Fruit fly (Drosophila melanogaster) whole organism, embryonic: ENCODE measurements around the gene PIP82.
A peak's percentile ranks its signal among the peaks of the same experiment; 100 is the strongest.

Experiments used
- Atf6 ChIP-seq: fragments of 200-800 bp; sonication (Bioruptor generic); IDR thresholded peaks from 2 replicates; pipeline ENCODE4 v1.3.6; 2022; ENCODE audit warnings: missing biosample characterization, missing genetic modification characterization
- Blimp-1 ChIP-seq: fragments of 200-800 bp; sonication (Bioruptor generic); optimal IDR thresholded peaks from 3 replicates; lab custom pipeline; 2018; ENCODE audit warnings: missing biosample characterization, missing genetic modification characterization, mild to moderate bottlenecking, moderate library complexity, missing genetic modification reagents
- Bteb2 ChIP-seq: fragments of 200-800 bp; sonication (Bioruptor generic); optimal IDR thresholded peaks from 2 replicates; lab custom pipeline; 2016; ENCODE audit warnings: missing biosample characterization, missing genetic modification characterization
- CG10274 ChIP-seq: fragments of 200-800 bp; sonication (Bioruptor generic); optimal IDR thresholded peaks from 3 replicates; lab custom pipeline; 2017; ENCODE audit warnings: missing biosample characterization, mild to moderate bottlenecking, missing genetic modification characterization
- CG10366 ChIP-seq: fragments of 200-800 bp; sonication (Bioruptor generic); IDR thresholded peaks from 2 replicates; pipeline ENCODE4 v1.3.6; 2022; ENCODE audit warnings: missing biosample characterization, missing genetic modification characterization
- CG10431 ChIP-seq: fragments of 200-800 bp; sonication (Bioruptor generic); optimal IDR thresholded peaks from 3 replicates; lab custom pipeline; 2018; ENCODE audit warnings: missing biosample characterization, mild to moderate bottlenecking, missing genetic modification characterization
- CG10565 ChIP-seq: fragments of 200-800 bp; sonication (Bioruptor generic); optimal IDR thresholded peaks from 3 replicates; lab custom pipeline; 2016; ENCODE audit warnings: missing biosample characterization, mild to moderate bottlenecking, missing genetic modification characterization
- CG11695 ChIP-seq: fragments of 200-800 bp; sonication (Bioruptor generic); IDR thresholded peaks from 3 replicates; pipeline ENCODE4 v1.3.6; 2022; ENCODE audit warnings: missing biosample characterization, missing genetic modification characterization
- CG11696 ChIP-seq: fragments of 200-800 bp; sonication (Bioruptor generic); IDR thresholded peaks from 2 replicates; pipeline ENCODE4 v1.3.6; 2022; ENCODE audit warnings: missing biosample characterization, missing genetic modification characterization
- CG12155 ChIP-seq: fragments of 200-800 bp; sonication (Bioruptor generic); optimal IDR thresholded peaks from 3 replicates; lab custom pipeline; 2016; ENCODE audit warnings: missing biosample characterization, missing genetic modification characterization
- CG12391 ChIP-seq: fragments of 200-800 bp; sonication (Bioruptor generic); optimal IDR thresholded peaks from 3 replicates; lab custom pipeline; 2018; ENCODE audit warnings: missing biosample characterization, mild to moderate bottlenecking, missing genetic modification characterization, moderate library complexity
- CG13894 ChIP-seq: fragments of 200-800 bp; sonication (Bioruptor generic); optimal IDR thresholded peaks from 3 replicates; lab custom pipeline; 2018; ENCODE audit warnings: missing biosample characterization, mild to moderate bottlenecking, missing genetic modification characterization, moderate library complexity
- CG17385 ChIP-seq: fragments of 200-800 bp; sonication (Bioruptor generic); optimal IDR thresholded peaks from 3 replicates; lab custom pipeline; 2018; ENCODE audit warnings: missing biosample characterization, mild to moderate bottlenecking, missing genetic modification characterization
- CG30020 ChIP-seq: fragments of 200-800 bp; optimal IDR thresholded peaks from 2 replicates; lab custom pipeline; 2019; ENCODE audit warnings: missing biosample characterization, mild to moderate bottlenecking, missing genetic modification characterization, moderate library complexity
- CG3847 ChIP-seq: fragments of 200-800 bp; sonication (Bioruptor generic); IDR thresholded peaks from 2 replicates; pipeline ENCODE4 v1.3.6; 2022; ENCODE audit warnings: missing biosample characterization, missing genetic modification characterization
- CG4617 ChIP-seq: fragments of 200-800 bp; sonication (Bioruptor generic); optimal IDR thresholded peaks from 3 replicates; lab custom pipeline; 2016; ENCODE audit warnings: missing biosample characterization, missing genetic modification characterization, borderline replicate concordance
- CG5953 ChIP-seq: fragments of 200-800 bp; sonication (Bioruptor generic); IDR thresholded peaks from 2 replicates; pipeline ENCODE4 v1.3.6; 2022; ENCODE audit warnings: missing biosample characterization, missing genetic modification characterization
- CG7839 ChIP-seq: fragments of 200-800 bp; sonication (Bioruptor generic); optimal IDR thresholded peaks from 3 replicates; lab custom pipeline; 2018; ENCODE audit warnings: missing biosample characterization, mild to moderate bottlenecking, missing genetic modification characterization, moderate library complexity
- CHES-1-like ChIP-seq: fragments of 200-800 bp; sonication (Bioruptor generic); optimal IDR thresholded peaks from 2 replicates; lab custom pipeline; 2016; ENCODE audit warnings: missing biosample characterization, missing genetic modification characterization
- Dll ChIP-seq: fragments of 200-800 bp; sonication (Bioruptor generic); IDR thresholded peaks from 4 replicates; pipeline ENCODE4 v1.3.6; 2022; ENCODE audit warnings: missing biosample characterization, missing genetic modification characterization; ENCODE audit not compliant: partially characterized antibody
- Fer3 ChIP-seq: fragments of 200-800 bp; sonication (Bioruptor generic); optimal IDR thresholded peaks from 2 replicates; lab custom pipeline; 2018; ENCODE audit warnings: missing biosample characterization, mild to moderate bottlenecking, missing genetic modification characterization, moderate library complexity
- HHEX ChIP-seq: fragments of 200-800 bp; sonication (Bioruptor generic); optimal IDR thresholded peaks from 3 replicates; lab custom pipeline; 2017; ENCODE audit warnings: missing biosample characterization, mild to moderate bottlenecking, missing genetic modification characterization, missing genetic modification reagents
- HLH3B ChIP-seq: fragments of 200-800 bp; sonication (Bioruptor generic); IDR thresholded peaks from 2 replicates; pipeline ENCODE4 v1.3.6; 2022; ENCODE audit warnings: missing biosample characterization, missing genetic modification characterization
- HLH54F ChIP-seq: fragments of 200-800 bp; sonication (Bioruptor generic); optimal IDR thresholded peaks from 3 replicates; lab custom pipeline; 2016; ENCODE audit warnings: missing biosample characterization, missing genetic modification characterization
- HmgD ChIP-seq: fragments of 200-800 bp; sonication (Bioruptor generic); optimal IDR thresholded peaks from 3 replicates; lab custom pipeline; 2016; ENCODE audit warnings: missing biosample characterization, missing genetic modification characterization
- Hmr ChIP-seq: fragments of 200-800 bp; sonication (Bioruptor generic); optimal IDR thresholded peaks from 3 replicates; lab custom pipeline; 2017; ENCODE audit warnings: mild to moderate bottlenecking, missing biosample characterization, missing genetic modification reagents, missing genetic modification characterization
- Jarid2 ChIP-seq: fragments of 200-800 bp; sonication (Bioruptor generic); optimal IDR thresholded peaks from 3 replicates; lab custom pipeline; 2017; ENCODE audit warnings: mild to moderate bottlenecking, missing biosample characterization, missing genetic modification reagents, missing genetic modification characterization
- Lim3 ChIP-seq: fragments of 200-800 bp; sonication (Bioruptor generic); IDR thresholded peaks from 2 replicates; pipeline ENCODE4 v1.3.6; 2022; ENCODE audit warnings: missing biosample characterization, missing genetic modification characterization
- Max ChIP-seq: fragments of 200-800 bp; sonication (Bioruptor generic); optimal IDR thresholded peaks from 2 replicates; lab custom pipeline; 2016; ENCODE audit warnings: missing biosample characterization, mild to moderate bottlenecking, missing genetic modification characterization
- Neu2 ChIP-seq: fragments of 200-800 bp; sonication (Bioruptor generic); optimal IDR thresholded peaks from 3 replicates; lab custom pipeline; 2016; ENCODE audit warnings: missing biosample characterization, missing genetic modification characterization, borderline replicate concordance
- Nf-YC ChIP-seq: fragments of 200-800 bp; optimal IDR thresholded peaks from 3 replicates; lab custom pipeline; 2019; ENCODE audit warnings: missing biosample characterization, mild to moderate bottlenecking, missing genetic modification characterization, moderate library complexity
- Tbp ChIP-seq: fragments of >200 bp; optimal IDR thresholded peaks from 2 replicates; lab custom pipeline; 2018; ENCODE audit warnings: missing biosample characterization, missing genetic modification characterization
- Usf ChIP-seq: fragments of 200-800 bp; sonication (Bioruptor generic); optimal IDR thresholded peaks from 2 replicates; lab custom pipeline; 2017; ENCODE audit warnings: missing genotype, missing biosample characterization, missing genetic modification characterization
- abd-A ChIP-seq: fragments of 200-800 bp; sonication (Bioruptor generic); optimal IDR thresholded peaks from 3 replicates; lab custom pipeline; 2019; ENCODE audit warnings: missing biosample characterization, mild to moderate bottlenecking, missing genetic modification characterization, moderate library complexity
- al ChIP-seq: fragments of 200-800 bp; sonication (Bioruptor generic); IDR thresholded peaks from 2 replicates; pipeline ENCODE4 v1.3.6; 2022; ENCODE audit warnings: missing biosample characterization, missing genetic modification characterization
- bbx ChIP-seq: fragments of 200-800 bp; sonication (Bioruptor generic); IDR thresholded peaks from 2 replicates; pipeline ENCODE4 v1.3.6; 2022; ENCODE audit warnings: missing biosample characterization, missing genetic modification characterization; ENCODE audit not compliant: partially characterized antibody
- bowl ChIP-seq: fragments of 200-800 bp; sonication (Bioruptor generic); IDR thresholded peaks from 2 replicates; pipeline ENCODE4 v1.3.6; 2022; ENCODE audit warnings: missing biosample characterization, missing genetic modification characterization
- cg ChIP-seq: fragments of 200-800 bp; sonication (Bioruptor generic); optimal IDR thresholded peaks from 3 replicates; lab custom pipeline; 2019; ENCODE audit warnings: missing biosample characterization, mild to moderate bottlenecking, missing genetic modification characterization, moderate library complexity
- chm ChIP-seq: fragments of 200-800 bp; sonication (Bioruptor generic); IDR thresholded peaks from 2 replicates; pipeline ENCODE4 v1.3.6; 2022; ENCODE audit warnings: missing biosample characterization, missing genetic modification characterization
- fd3F ChIP-seq: fragments of 200-800 bp; sonication (Bioruptor generic); optimal IDR thresholded peaks from 2 replicates; lab custom pipeline; 2018; ENCODE audit warnings: missing biosample characterization, mild to moderate bottlenecking, missing genetic modification characterization, moderate library complexity
- fu2 ChIP-seq: fragments of 200-800 bp; sonication (Bioruptor generic); optimal IDR thresholded peaks from 2 replicates; lab custom pipeline; 2016; ENCODE audit warnings: missing biosample characterization, missing genetic modification characterization
- gce ChIP-seq: fragments of 200-800 bp; sonication (Bioruptor generic); IDR thresholded peaks from 3 replicates; pipeline ENCODE4 v1.3.6; 2022; ENCODE audit warnings: missing biosample characterization, missing genetic modification characterization
- hbn ChIP-seq: fragments of 200-800 bp; sonication (Bioruptor generic); IDR thresholded peaks from 2 replicates; pipeline ENCODE4 v1.3.6; 2022; ENCODE audit warnings: missing biosample characterization, missing genetic modification characterization; ENCODE audit not compliant: partially characterized antibody
- hkb ChIP-seq, 2 experiments: fragments of 200-800 bp in 1 of 2; fragments of >200 bp in 1 of 2; sonication (Bioruptor generic) in 1 of 2; IDR thresholded peaks in 1 of 2; optimal IDR thresholded peaks in 1 of 2; 2 replicates each; pipeline versions ENCODE4 v1.3.6 to Lab custom; 2017 to 2022; ENCODE audit warnings: missing biosample characterization in 1 of 2, missing genetic modification characterization in 1 of 2
- mld ChIP-seq: fragments of 200-800 bp; sonication (Bioruptor generic); IDR thresholded peaks from 3 replicates; pipeline ENCODE4 v1.3.6; 2022; ENCODE audit warnings: missing biosample characterization, missing genetic modification characterization; ENCODE audit not compliant: partially characterized antibody
- nerfin-2 ChIP-seq: fragments of 200-800 bp; sonication (Bioruptor generic); IDR thresholded peaks from 2 replicates; pipeline ENCODE4 v1.3.6; 2022; ENCODE audit warnings: missing biosample characterization, missing genetic modification characterization; ENCODE audit not compliant: partially characterized antibody
- p53 ChIP-seq: fragments of 200-800 bp; sonication (Bioruptor generic); optimal IDR thresholded peaks from 2 replicates; lab custom pipeline; 2016; ENCODE audit warnings: missing biosample characterization, missing genetic modification characterization
- pita ChIP-seq: fragments of 200-800 bp; sonication (Bioruptor generic); optimal IDR thresholded peaks from 2 replicates; lab custom pipeline; 2017; ENCODE audit warnings: missing biosample characterization, mild to moderate bottlenecking, missing genetic modification characterization
- trem ChIP-seq: fragments of 200-800 bp; optimal IDR thresholded peaks from 3 replicates; lab custom pipeline; 2019; ENCODE audit warnings: missing biosample characterization, mild to moderate bottlenecking, missing genetic modification characterization, moderate library complexity
- wdn ChIP-seq: fragments of 200-800 bp; sonication (Bioruptor generic); IDR thresholded peaks from 2 replicates; pipeline ENCODE4 v1.3.6; 2022; ENCODE audit warnings: missing biosample characterization, missing genetic modification characterization

PIP82 gene

DNA sequence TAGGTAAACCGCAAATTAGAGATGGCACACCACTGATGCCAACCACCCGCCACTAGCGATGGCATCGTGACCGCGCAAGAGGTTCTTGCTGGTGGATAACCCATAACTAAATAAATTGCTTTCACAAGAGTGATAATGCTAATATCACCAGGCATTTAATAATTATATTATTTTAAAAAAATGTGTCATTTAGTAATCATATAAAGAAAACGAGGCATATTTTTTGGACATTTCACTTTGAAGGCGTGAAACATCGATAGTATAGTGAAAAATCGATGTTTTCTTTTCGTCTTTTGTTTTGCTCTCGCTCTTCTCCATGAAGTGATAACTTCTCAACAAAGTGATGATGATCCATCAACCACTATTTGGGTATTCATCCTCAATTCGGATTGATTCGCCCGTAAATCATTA is 29.3 kb upstream of the PIP82 start, which contains the start of gene IntS4 (continued):
- no peak for TF ChIP-seq Lim3 (GFP tag; lab: Robert Waterston, UW)
- TF ChIP-seq fd3F (GFP tag; lab: Kevin White, UChicago): peak; percentile 47
- peak; percentile 8 for TF ChIP-seq CHES-1-like (GFP tag; lab: Kevin White, UChicago)
- peak; percentile 98 for TF ChIP-seq Dll
- TF ChIP-seq HHEX (GFP tag; lab: Kevin White, UChicago): peak; percentile 54
- peak; percentile 72 for TF ChIP-seq Nf-YC (tag; lab: Kevin White, UChicago)
- no peak for TF ChIP-seq abd-A (tag; lab: Kevin White, UChicago)
- peak; percentile 96 for TF ChIP-seq hbn (GFP tag; lab: Robert Waterston, UW)
- peak; percentile 59 for TF ChIP-seq CG10366 (GFP tag; lab: Robert Waterston, UW)
- TF ChIP-seq CG11696 (GFP tag; lab: Robert Waterston, UW): no peak
- TF ChIP-seq Blimp-1: no peak
- TF ChIP-seq Atf6 (GFP tag; lab: Robert Waterston, UW): peak; percentile 38; the same call in 1 of the 2 replicates
- no peak for TF ChIP-seq pita (GFP tag; lab: Kevin White, UChicago)
- TF ChIP-seq HmgD (GFP tag; lab: Kevin White, UChicago): no peak
- no peak for TF ChIP-seq cg
- no peak for TF ChIP-seq CG7839 (tag; lab: Kevin White, UChicago)
- peak; percentile 41; the same call in 1 of the 2 replicates for TF ChIP-seq HLH3B (GFP tag; lab: Robert Waterston, UW)
- no peak for TF ChIP-seq p53 (GFP tag; lab: Kevin White, UChicago)
- TF ChIP-seq al (GFP tag; lab: Robert Waterston, UW): peak; percentile 47
- TF ChIP-seq bowl (GFP tag; lab: Robert Waterston, UW): no peak
- TF ChIP-seq hkb (optimal IDR thresholded peaks at IDR 0.05; lab: Kevin White, UChicago): no peak
- TF ChIP-seq hkb (GFP tag; IDR thresholded peaks at IDR 0.05; lab: Robert Waterston, UW): peak; percentile 34; the same call in 1 of the 2 replicates
- TF ChIP-seq trem: peak; percentile 80
- TF ChIP-seq CG12155 (GFP tag; lab: Kevin White, UChicago): peak; percentile 65
- no peak for TF ChIP-seq Hmr
- TF ChIP-seq Max (GFP tag; lab: Kevin White, UChicago): peak; percentile 75
- no peak for TF ChIP-seq Jarid2 (GFP tag; lab: Kevin White, UChicago)
- peak; percentile 75 for TF ChIP-seq CG12391
- peak; percentile 83; the same call in 1 of the 2 replicates for TF ChIP-seq nerfin-2 (GFP tag; lab: Robert Waterston, UW)
- TF ChIP-seq Fer3 (tag; lab: Kevin White, UChicago): peak; percentile 55
- peak; percentile 33 for TF ChIP-seq CG17385
- TF ChIP-seq CG10431 (GFP tag; lab: Kevin White, UChicago): no peak
- no peak for TF ChIP-seq CG13894 (tag; lab: Kevin White, UChicago)
- TF ChIP-seq HLH54F (GFP tag; lab: Kevin White, UChicago): no peak
- TF ChIP-seq CG11695 (GFP tag; lab: Robert Waterston, UW): 0 out of 3 replicates have a peak, but pooled peaks have one; percentile 49
- no peak for TF ChIP-seq gce
- TF ChIP-seq wdn (GFP tag; lab: Robert Waterston, UW): 0 out of 2 replicates have a peak, but pooled peaks have one; percentile 17
- peak; percentile 51 for TF ChIP-seq CG4617 (GFP tag; lab: Kevin White, UChicago)
- peak; percentile 26 for TF ChIP-seq Usf (GFP tag; lab: Kevin White, UChicago)
- TF ChIP-seq CG30020: peak; percentile 63
- peak; percentile 63; the same call in 2 of the 3 replicates for TF ChIP-seq mld (GFP tag; lab: Robert Waterston, UW)
- TF ChIP-seq Bteb2 (GFP tag; lab: Kevin White, UChicago): no peak
- peak; percentile 86 for TF ChIP-seq bbx
- peak; percentile 59 for TF ChIP-seq CG3847
- no peak for TF ChIP-seq chm (GFP tag; lab: Robert Waterston, UW)
- TF ChIP-seq fu2 (GFP tag; lab: Kevin White, UChicago): no peak
- no peak for TF ChIP-seq CG5953 (GFP tag; lab: Robert Waterston, UW)
- TF ChIP-seq Tbp (GFP tag; lab: Kevin White, UChicago): no peak
- no peak for TF ChIP-seq CG10274 (GFP tag; lab: Kevin White, UChicago)
- TF ChIP-seq Neu2 (GFP tag; lab: Kevin White, UChicago): no peak
- no peak for TF ChIP-seq CG10565
